Worm (Caenorhabditis elegans) whole organism, late embryonic: ENCODE measurements around the gene srd-17.

ENCODE experiments used
- dmd-4 ChIP-seq: sonication (generic microtip); optimal IDR thresholded peaks from 2 replicates; lab custom pipeline; 2016; ENCODE audit warnings: borderline replicate concordance, missing genetic modification characterization, missing compliant biosample characterization
- madf-2 ChIP-seq: sonication (generic microtip); optimal IDR thresholded peaks from 2 replicates; lab custom pipeline; 2017; ENCODE audit warnings: missing genetic modification characterization, missing compliant biosample characterization
- nfya-1 ChIP-seq: sonication (generic microtip); optimal IDR thresholded peaks from 2 replicates; lab custom pipeline; 2017; ENCODE audit warnings: missing genetic modification characterization, mild to moderate bottlenecking, missing compliant biosample characterization, antibody characterized with exemption, moderate library complexity
- nhr-11 ChIP-seq: fragments of 150-350 bp; optimal IDR thresholded peaks from 2 replicates; lab custom pipeline; 2014; ENCODE audit warnings: missing biosample characterization, missing genetic modification characterization
- tbx-2 ChIP-seq: sonication (generic microtip); optimal IDR thresholded peaks from 2 replicates; lab custom pipeline; 2016; ENCODE audit warnings: missing genetic modification characterization, missing compliant biosample characterization

DNA sequence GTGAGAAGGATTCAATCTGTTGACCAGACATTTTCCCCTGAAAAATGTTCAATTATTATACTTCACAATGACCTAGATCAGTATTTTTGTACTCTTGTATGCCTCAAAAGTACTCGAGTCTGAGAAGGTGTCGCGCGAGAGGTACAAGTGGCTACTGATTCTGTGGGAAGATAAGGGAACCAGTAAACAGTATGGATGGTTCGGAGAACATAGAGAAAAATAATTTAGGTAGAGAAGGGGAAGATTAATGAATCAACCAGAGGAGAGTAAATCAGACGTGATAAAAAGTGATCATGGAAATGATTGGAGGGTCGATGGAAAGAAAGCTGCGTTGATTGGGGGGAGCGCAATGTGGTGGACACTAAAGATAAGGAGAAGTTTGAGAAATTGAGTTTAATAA, 43.1 kb downstream of the srd-17 start:
- TF ChIP-seq dmd-4 (tag; lab: Kevin White, UChicago) (no peak), nhr-11 (tag; lab: Kevin White, UChicago) (no peak), madf-2 (tag; lab: Kevin White, UChicago) (no peak), nfya-1 (tag; lab: Kevin White, UChicago) (no peak), tbx-2 (tag; lab: Kevin White, UChicago) (no peak)
